Fruit fly (Drosophila melanogaster) whole organism, prepupa: Measurements from ENCODE around the gene Mhc.
A peak's percentile ranks its signal among the peaks of the same experiment; 100 is the strongest.

Source experiments
- Blimp-1 ChIP-seq: fragments of 200-800 bp; sonication (Bioruptor generic); optimal IDR thresholded peaks from 3 replicates; lab custom pipeline; 2017; ENCODE audit warnings: missing biosample characterization, missing genetic modification characterization, mild to moderate bottlenecking, moderate library complexity, missing genetic modification reagents
- CG11294 ChIP-seq: fragments of 200-800 bp; sonication (Bioruptor generic); IDR thresholded peaks from 2 replicates; pipeline ENCODE4 v1.3.6; 2022; ENCODE audit warnings: missing biosample characterization, missing genetic modification characterization
- CG11762 ChIP-seq: fragments of 200-800 bp; sonication (Bioruptor generic); optimal IDR thresholded peaks from 3 replicates; lab custom pipeline; 2016; ENCODE audit warnings: missing biosample characterization, missing genetic modification characterization; ENCODE audit not compliant: insufficient read depth
- CG11902 ChIP-seq: fragments of 200-800 bp; sonication (Bioruptor generic); optimal IDR thresholded peaks from 3 replicates; lab custom pipeline; 2016; ENCODE audit warnings: missing biosample characterization, missing genetic modification characterization
- CG15336 ChIP-seq: fragments of 200-800 bp; sonication (Bioruptor generic); IDR thresholded peaks from 2 replicates; pipeline ENCODE4 v1.3.6; 2022; ENCODE audit warnings: missing biosample characterization, missing genetic modification characterization
- CG32006 ChIP-seq: fragments of 200-800 bp; sonication (Bioruptor generic); optimal IDR thresholded peaks from 3 replicates; lab custom pipeline; 2017; ENCODE audit warnings: missing biosample characterization, mild to moderate bottlenecking, missing genetic modification characterization
- CG3919 ChIP-seq: fragments of 200-800 bp; sonication (Bioruptor generic); optimal IDR thresholded peaks from 3 replicates; lab custom pipeline; 2016; ENCODE audit warnings: missing biosample characterization, missing genetic modification characterization
- CG6808 ChIP-seq: fragments of 200-800 bp; sonication (Bioruptor generic); optimal IDR thresholded peaks from 3 replicates; lab custom pipeline; 2017; ENCODE audit warnings: missing biosample characterization, missing genetic modification characterization, mild to moderate bottlenecking, moderate library complexity, missing genetic modification reagents
- CG7368 ChIP-seq: fragments of 200-800 bp; sonication (Bioruptor generic); optimal IDR thresholded peaks from 3 replicates; lab custom pipeline; 2016; ENCODE audit warnings: missing biosample characterization, missing genetic modification characterization
- CG8119 ChIP-seq: fragments of 200-800 bp; sonication (Bioruptor generic); IDR thresholded peaks from 3 replicates; pipeline ENCODE4 v1.3.6; 2022; ENCODE audit warnings: missing biosample characterization, missing genetic modification characterization
- CG8319 ChIP-seq: fragments of 200-800 bp; sonication (Bioruptor generic); optimal IDR thresholded peaks from 3 replicates; lab custom pipeline; 2016; ENCODE audit warnings: missing biosample characterization, missing genetic modification characterization
- CG8632 ChIP-seq: fragments of 200-800 bp; sonication (Bioruptor generic); optimal IDR thresholded peaks from 3 replicates; lab custom pipeline; 2016; ENCODE audit warnings: missing biosample characterization, missing genetic modification characterization
- CG9139 ChIP-seq: fragments of 200-800 bp; sonication (Bioruptor generic); optimal IDR thresholded peaks from 3 replicates; lab custom pipeline; 2017; ENCODE audit warnings: missing biosample characterization, mild to moderate bottlenecking, missing genetic modification characterization
- Eip75B ChIP-seq: fragments of 200-800 bp; sonication (Bioruptor generic); optimal IDR thresholded peaks from 3 replicates; lab custom pipeline; 2016; ENCODE audit warnings: missing biosample characterization, missing genetic modification characterization
- Eip78C ChIP-seq: fragments of 200-800 bp; sonication (Bioruptor generic); peaks from one replicate; lab custom pipeline; 2016; ENCODE audit warnings: missing biosample characterization, missing genetic modification characterization
- Ets21C ChIP-seq: fragments of 200-800 bp; sonication (Bioruptor generic); optimal IDR thresholded peaks from 3 replicates; lab custom pipeline; 2016; ENCODE audit warnings: missing biosample characterization, missing genetic modification characterization
- Gug ChIP-seq: fragments of 200-800 bp; sonication (Bioruptor generic); IDR thresholded peaks from 2 replicates; pipeline ENCODE4 v1.3.6; 2022; ENCODE audit warnings: missing biosample characterization, missing genetic modification characterization
- Hr38 ChIP-seq: sonication (Bioruptor generic); optimal IDR thresholded peaks from 2 replicates; lab custom pipeline; 2016; ENCODE audit warnings: missing biosample characterization, missing genetic modification characterization
- Lpt ChIP-seq: fragments of 200-800 bp; sonication (Bioruptor generic); optimal IDR thresholded peaks from 3 replicates; lab custom pipeline; 2016; ENCODE audit warnings: missing biosample characterization, missing genetic modification characterization
- Met ChIP-seq: fragments of 200-800 bp; sonication (Bioruptor generic); optimal IDR thresholded peaks from 3 replicates; lab custom pipeline; 2016; ENCODE audit warnings: missing biosample characterization, missing genetic modification characterization
- OdsH ChIP-seq: fragments of 200-800 bp; sonication (Bioruptor generic); optimal IDR thresholded peaks from 3 replicates; lab custom pipeline; 2016; ENCODE audit warnings: missing biosample characterization, missing genetic modification characterization
- Smox ChIP-seq: fragments of 200-800 bp; sonication (Bioruptor generic); optimal IDR thresholded peaks from 3 replicates; lab custom pipeline; 2016; ENCODE audit warnings: missing biosample characterization, missing genetic modification characterization
- Sox102F ChIP-seq: fragments of 200-800 bp; sonication (Bioruptor generic); optimal IDR thresholded peaks from 2 replicates; lab custom pipeline; 2016; ENCODE audit warnings: missing biosample characterization, mild to moderate bottlenecking, missing genetic modification characterization
- Sox14 ChIP-seq: fragments of 200-800 bp; sonication (Bioruptor generic); optimal IDR thresholded peaks from 3 replicates; lab custom pipeline; 2016; ENCODE audit warnings: missing biosample characterization, missing genetic modification characterization
- Sox15 ChIP-seq: fragments of 200-800 bp; sonication (Bioruptor generic); optimal IDR thresholded peaks from 3 replicates; lab custom pipeline; 2016; ENCODE audit warnings: missing biosample characterization, missing genetic modification characterization
- achi ChIP-seq: fragments of 200-800 bp; sonication (Bioruptor generic); optimal IDR thresholded peaks from 3 replicates; lab custom pipeline; 2016; ENCODE audit warnings: missing biosample characterization, missing genetic modification characterization
- acj6 ChIP-seq: fragments of 200-800 bp; sonication (Bioruptor generic); optimal IDR thresholded peaks from 3 replicates; lab custom pipeline; 2016; ENCODE audit warnings: missing biosample characterization, missing genetic modification characterization
- dac ChIP-seq: fragments of 200-800 bp; sonication (Bioruptor generic); optimal IDR thresholded peaks from 2 replicates; lab custom pipeline; 2017; ENCODE audit warnings: missing biosample characterization, mild to moderate bottlenecking, missing genetic modification characterization
- dsx ChIP-seq: fragments of 200-800 bp; optimal IDR thresholded peaks from 3 replicates; lab custom pipeline; 2019; ENCODE audit warnings: missing biosample characterization, mild to moderate bottlenecking, missing genetic modification characterization, moderate library complexity; ENCODE audit not compliant: poor library complexity, severe bottlenecking
- eg ChIP-seq: fragments of 200-800 bp; sonication (Bioruptor generic); IDR thresholded peaks from 3 replicates; pipeline ENCODE4 v1.3.6; 2022; ENCODE audit warnings: missing biosample characterization, missing genetic modification characterization
- esn ChIP-seq: fragments of 200-800 bp; sonication (Bioruptor generic); optimal IDR thresholded peaks from 2 replicates; lab custom pipeline; 2016; ENCODE audit warnings: missing biosample characterization, mild to moderate bottlenecking, missing genetic modification characterization, moderate library complexity
- fd59A ChIP-seq: fragments of 200-800 bp; sonication (Bioruptor generic); optimal IDR thresholded peaks from 2 replicates; lab custom pipeline; 2017; ENCODE audit warnings: missing biosample characterization, mild to moderate bottlenecking, missing genetic modification characterization, missing genetic modification reagents
- fkh ChIP-seq: fragments of 200-800 bp; sonication (Bioruptor generic); optimal IDR thresholded peaks from 3 replicates; lab custom pipeline; 2017; ENCODE audit warnings: missing biosample characterization, mild to moderate bottlenecking, missing genetic modification characterization, moderate library complexity
- net ChIP-seq: fragments of 200-800 bp; sonication (Bioruptor generic); optimal IDR thresholded peaks from 3 replicates; lab custom pipeline; 2016; ENCODE audit warnings: missing biosample characterization, missing genetic modification characterization
- pdm3 ChIP-seq: fragments of 200-800 bp; sonication (Bioruptor generic); optimal IDR thresholded peaks from 3 replicates; lab custom pipeline; 2016; ENCODE audit warnings: missing biosample characterization, missing genetic modification characterization
- salr ChIP-seq, 2 experiments: fragments of 200-800 bp; sonication (Bioruptor generic); optimal IDR thresholded peaks; 3 replicates each; lab custom pipeline; 2016 to 2018; ENCODE audit warnings: missing biosample characterization in 2 of 2, missing genetic modification characterization in 2 of 2, mild to moderate bottlenecking in 1 of 2
- svp ChIP-seq: fragments of 200-800 bp; sonication (Bioruptor generic); peaks from one replicate; lab custom pipeline; 2016; ENCODE audit warnings: missing biosample characterization, missing genetic modification characterization
- topi ChIP-seq: fragments of 200-800 bp; sonication (Bioruptor generic); optimal IDR thresholded peaks from 3 replicates; lab custom pipeline; 2016; ENCODE audit warnings: missing biosample characterization, missing genetic modification characterization
- vri ChIP-seq: fragments of 200-800 bp; sonication (Bioruptor generic); optimal IDR thresholded peaks from 3 replicates; lab custom pipeline; 2016; ENCODE audit warnings: missing biosample characterization, mild to moderate bottlenecking, missing genetic modification characterization

The Mhc gene

DNA sequence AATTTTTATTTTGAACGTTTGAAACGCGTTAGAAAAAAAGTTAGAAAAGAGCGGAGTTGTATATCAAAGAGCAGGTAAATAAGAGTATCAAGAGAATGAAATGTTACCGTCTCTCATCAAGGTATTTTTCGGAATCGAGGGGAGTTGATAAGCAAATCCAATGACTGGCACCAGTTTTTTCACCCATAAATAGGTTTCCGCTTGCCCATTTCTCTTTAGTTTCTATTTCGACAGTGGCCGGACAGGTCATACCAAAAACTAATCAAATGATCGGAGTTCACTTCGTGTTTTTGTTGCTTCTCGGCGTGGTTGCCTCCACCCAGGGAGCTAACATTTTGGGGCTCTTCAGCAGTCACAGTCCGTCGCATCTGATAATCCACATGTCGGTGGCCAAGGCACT is 27.6 kb downstream of the Mhc start, which contains the start of gene Ugt37C2:
Gene Ugt37C2, plus strand, starts transcription at position 242 of the 400 bp plus-strand sequence.
- TF ChIP-seq CG8119 (GFP tag; lab: Robert Waterston, UW) (no peak), fkh (no peak), Ets21C (GFP tag; lab: Kevin White, UChicago) (no peak), Blimp-1 (GFP tag; lab: Kevin White, UChicago) (no peak), CG11762 (GFP tag; lab: Kevin White, UChicago) (no peak), vri (GFP tag; lab: Kevin White, UChicago) (no peak), CG11294 (GFP tag; lab: Robert Waterston, UW) (no peak), fd59A (GFP tag; lab: Kevin White, UChicago) (no peak), CG8319 (GFP tag; lab: Kevin White, UChicago) (no peak), Hr38 (no peak), OdsH (GFP tag; lab: Kevin White, UChicago) (no peak), dac (no peak), net (no peak)

DNA sequence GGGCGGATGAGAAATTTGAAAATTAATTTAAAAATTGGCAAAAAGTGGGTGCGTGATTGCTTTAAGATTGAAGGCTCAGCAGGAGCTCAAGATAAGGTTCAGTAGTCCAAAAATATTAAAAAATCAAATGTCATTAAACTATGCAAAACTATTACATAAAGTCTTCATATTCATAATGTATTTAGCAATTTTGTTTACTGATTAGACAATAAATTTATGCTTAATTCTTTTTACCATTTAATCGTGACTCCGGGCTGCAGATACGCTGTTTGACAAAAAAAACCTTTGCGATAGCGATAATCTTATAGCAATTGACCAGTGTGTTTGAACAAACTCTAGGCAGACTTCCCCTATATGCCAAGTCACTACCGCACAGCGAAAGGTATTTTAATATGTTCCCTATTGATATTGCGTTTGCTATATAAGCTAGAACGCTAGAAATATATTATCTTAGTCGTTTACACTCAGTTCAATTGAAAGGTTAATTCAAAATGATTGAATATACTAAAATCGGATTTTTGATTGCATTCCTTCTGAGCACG is 29.8 kb downstream of the Mhc start, which contains the start of gene Ugt37E1:
Gene Ugt37E1, plus strand, starts transcription at position 492 of the 542 bp plus-strand sequence.
- TF ChIP-seq CG7368 (GFP tag; lab: Kevin White, UChicago) = no peak
- no peak for TF ChIP-seq Sox102F (GFP tag; lab: Kevin White, UChicago)
- TF ChIP-seq pdm3 (GFP tag; lab: Kevin White, UChicago) = no peak

DNA sequence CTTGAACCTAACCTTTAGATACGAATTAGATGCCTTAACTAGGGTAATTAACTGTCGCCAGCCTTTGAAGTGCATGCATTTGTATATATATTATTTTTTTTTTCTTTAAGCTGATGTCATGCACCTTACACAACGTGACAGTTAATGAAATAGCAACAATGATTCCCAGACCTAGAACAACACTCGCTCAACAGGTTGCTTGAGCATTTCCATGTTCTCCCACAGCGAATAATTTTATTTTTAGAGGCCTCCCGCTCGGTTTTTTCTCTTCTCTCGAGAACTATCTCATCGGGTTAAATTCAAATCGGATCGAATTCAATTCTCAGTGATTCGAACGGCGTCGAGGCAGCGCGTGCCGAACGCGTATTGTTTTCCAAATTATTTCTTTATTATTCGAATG is 32.3 kb downstream of the Mhc start, which contains the start of gene Ugt37D1:
Gene Ugt37D1, plus strand, starts transcription at position 321 of the 400 bp plus-strand sequence.
- TF ChIP-seq salr (GFP tag; optimal IDR thresholded peaks at IDR 0.05; lab: Kevin White, UChicago) = peak in 1 of 2 experiments; percentile 2
- TF ChIP-seq Eip78C (GFP tag; lab: Kevin White, UChicago) = peak; percentile 60
- no peak for TF ChIP-seq Gug (GFP tag; lab: Robert Waterston, UW)
- TF ChIP-seq Ets21C (GFP tag; lab: Kevin White, UChicago) = no peak

DNA sequence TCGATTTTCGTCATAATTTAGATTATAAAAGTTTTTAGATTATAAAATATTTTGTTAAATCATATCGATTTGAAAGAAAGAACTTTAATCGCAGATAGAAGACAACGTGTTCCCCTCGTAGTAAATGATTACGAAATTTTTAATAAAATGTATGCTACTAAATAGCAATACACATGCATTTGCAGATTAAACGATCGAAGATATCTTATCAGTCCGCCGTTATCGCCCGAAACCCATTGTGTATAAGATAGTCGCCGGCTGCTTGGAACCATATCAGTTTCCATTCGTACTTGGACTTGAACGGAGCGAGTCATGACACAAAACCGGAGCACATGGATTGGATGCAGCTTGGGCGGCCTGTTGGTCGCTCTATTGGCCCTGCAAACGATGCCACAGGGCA is 33.1 kb downstream of the Mhc start:
- TF ChIP-seq svp (GFP tag; lab: Kevin White, UChicago) = peak; percentile 48
- TF ChIP-seq vri (GFP tag; lab: Kevin White, UChicago) = peak; percentile 59
- TF ChIP-seq Sox14 = no peak
- no peak for TF ChIP-seq Eip75B (GFP tag; lab: Kevin White, UChicago)
- no peak for TF ChIP-seq esn (GFP tag; lab: Kevin White, UChicago)
- TF ChIP-seq Gug (GFP tag; lab: Robert Waterston, UW) = no peak

DNA sequence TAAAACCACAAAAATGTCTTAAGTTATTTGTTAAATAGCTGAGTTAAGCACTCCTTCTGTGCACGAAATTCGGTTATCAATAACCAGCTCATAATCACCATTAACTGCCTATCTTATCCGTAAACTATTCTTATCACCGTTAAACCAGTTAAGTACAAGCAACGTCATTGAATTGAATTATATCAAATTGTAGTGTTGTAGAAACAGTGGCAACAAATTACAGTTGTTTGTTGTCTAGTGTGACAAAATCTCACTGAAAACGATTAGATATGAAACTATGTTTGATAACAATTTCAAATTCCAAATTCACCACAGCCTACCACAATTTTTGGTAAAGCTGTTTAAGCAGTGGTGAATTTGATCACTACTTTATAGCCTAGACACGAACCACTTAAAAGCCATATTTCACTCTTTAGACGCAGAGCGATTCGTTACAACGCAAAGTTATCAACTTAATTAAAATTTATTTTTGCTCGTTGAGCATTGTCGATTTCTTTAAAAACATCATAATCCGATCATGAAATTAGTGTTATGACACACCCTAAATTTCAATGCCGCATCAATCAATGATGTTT is 35.3 kb downstream of the Mhc start:
- no peak for TF ChIP-seq Eip75B (GFP tag; lab: Kevin White, UChicago)
- no peak for TF ChIP-seq svp (GFP tag; lab: Kevin White, UChicago)

DNA sequence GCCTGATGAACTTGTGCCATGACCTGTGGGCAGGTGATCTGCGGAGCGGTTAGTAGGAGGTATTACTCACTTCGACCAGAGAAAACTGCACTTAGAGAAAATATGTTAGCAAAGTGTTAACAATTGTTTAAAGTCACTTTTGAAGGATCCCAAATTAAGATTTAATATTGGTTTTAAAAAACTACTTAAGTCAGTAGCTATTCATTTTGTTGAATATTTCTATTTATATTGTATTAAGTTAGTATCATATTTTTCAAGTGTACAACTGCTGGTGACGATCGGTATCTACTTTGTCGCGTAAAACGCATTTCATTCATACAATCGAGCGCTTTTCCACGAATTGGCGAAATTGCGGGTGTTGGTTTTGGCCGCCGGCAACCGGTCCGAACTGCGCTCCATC is 37.3 kb downstream of the Mhc start:
- TF ChIP-seq CG3919 (GFP tag; lab: Kevin White, UChicago) (no peak), CG11294 (GFP tag; lab: Robert Waterston, UW) (0 out of 2 replicates have a peak, but pooled peaks have one; percentile 11), eg (GFP tag; lab: Robert Waterston, UW) (peak; percentile 71), CG8632 (GFP tag; lab: Kevin White, UChicago) (no peak), Sox15 (GFP tag; lab: Kevin White, UChicago) (no peak), CG32006 (GFP tag; lab: Kevin White, UChicago) (peak; percentile 75), CG7368 (GFP tag; lab: Kevin White, UChicago) (no peak), vri (GFP tag; lab: Kevin White, UChicago) (no peak), Ets21C (GFP tag; lab: Kevin White, UChicago) (no peak), acj6 (GFP tag; lab: Kevin White, UChicago) (peak; percentile 29), CG6808 (GFP tag; lab: Kevin White, UChicago) (no peak), Smox (no peak), Met (GFP tag; lab: Kevin White, UChicago) (no peak), CG15336 (GFP tag; lab: Robert Waterston, UW) (peak; percentile 83), CG9139 (GFP tag; lab: Kevin White, UChicago) (no peak), Lpt (peak; percentile 6), svp (GFP tag; lab: Kevin White, UChicago) (peak; percentile 65), topi (GFP tag; lab: Kevin White, UChicago) (no peak), CG8319 (GFP tag; lab: Kevin White, UChicago) (no peak), dsx (GFP tag; lab: Kevin White, UChicago) (no peak), CG8119 (GFP tag; lab: Robert Waterston, UW) (peak; percentile 83), OdsH (GFP tag; lab: Kevin White, UChicago) (peak; percentile 17), Blimp-1 (GFP tag; lab: Kevin White, UChicago) (no peak), achi (peak; percentile 32), Hr38 (no peak), CG11902 (no peak)
